Fruit fly (Drosophila melanogaster) whole organism, prepupa: Measurements from ENCODE around the gene Vps52.

Source experiments
- Blimp-1 ChIP-seq: fragments of 200-800 bp; sonication (Bioruptor generic); optimal IDR thresholded peaks from 3 replicates; lab custom pipeline; 2017; ENCODE audit warnings: missing biosample characterization, missing genetic modification characterization, mild to moderate bottlenecking, moderate library complexity, missing genetic modification reagents
- CG10631 ChIP-seq: fragments of 200-800 bp; sonication (Bioruptor generic); optimal IDR thresholded peaks from 2 replicates; lab custom pipeline; 2016; ENCODE audit warnings: missing biosample characterization, missing genetic modification characterization
- CG10669 ChIP-seq: fragments of 200-800 bp; sonication (Bioruptor generic); optimal IDR thresholded peaks from 3 replicates; lab custom pipeline; 2018; ENCODE audit warnings: missing biosample characterization, mild to moderate bottlenecking, missing genetic modification characterization, moderate library complexity
- CG11294 ChIP-seq: fragments of 200-800 bp; sonication (Bioruptor generic); IDR thresholded peaks from 2 replicates; pipeline ENCODE4 v1.3.6; 2022; ENCODE audit warnings: missing biosample characterization, missing genetic modification characterization
- CG11762 ChIP-seq: fragments of 200-800 bp; sonication (Bioruptor generic); optimal IDR thresholded peaks from 3 replicates; lab custom pipeline; 2016; ENCODE audit warnings: missing biosample characterization, missing genetic modification characterization; ENCODE audit not compliant: insufficient read depth
- CG11902 ChIP-seq: fragments of 200-800 bp; sonication (Bioruptor generic); optimal IDR thresholded peaks from 3 replicates; lab custom pipeline; 2016; ENCODE audit warnings: missing biosample characterization, missing genetic modification characterization
- CG15336 ChIP-seq: fragments of 200-800 bp; sonication (Bioruptor generic); IDR thresholded peaks from 2 replicates; pipeline ENCODE4 v1.3.6; 2022; ENCODE audit warnings: missing biosample characterization, missing genetic modification characterization
- CG1621 ChIP-seq: fragments of 200-800 bp; sonication (Bioruptor generic); optimal IDR thresholded peaks from 3 replicates; lab custom pipeline; 2018; ENCODE audit warnings: missing biosample characterization, mild to moderate bottlenecking, missing genetic modification characterization
- CG3032 ChIP-seq: fragments of 200-800 bp; optimal IDR thresholded peaks from 2 replicates; lab custom pipeline; 2019; ENCODE audit warnings: missing biosample characterization, mild to moderate bottlenecking, missing genetic modification characterization, moderate library complexity
- CG31627 ChIP-seq: fragments of 200-800 bp; sonication (Bioruptor generic); optimal IDR thresholded peaks from 3 replicates; lab custom pipeline; 2016; ENCODE audit warnings: missing biosample characterization, missing genetic modification characterization
- CG32006 ChIP-seq: fragments of 200-800 bp; sonication (Bioruptor generic); optimal IDR thresholded peaks from 3 replicates; lab custom pipeline; 2017; ENCODE audit warnings: missing biosample characterization, mild to moderate bottlenecking, missing genetic modification characterization
- CG34406 ChIP-seq: fragments of 200-800 bp; sonication (Bioruptor generic); optimal IDR thresholded peaks from 3 replicates; lab custom pipeline; 2016; ENCODE audit warnings: missing biosample characterization, missing genetic modification characterization
- CG3919 ChIP-seq: fragments of 200-800 bp; sonication (Bioruptor generic); optimal IDR thresholded peaks from 3 replicates; lab custom pipeline; 2016; ENCODE audit warnings: missing biosample characterization, missing genetic modification characterization
- CG4318 ChIP-seq: fragments of 200-800 bp; sonication (Bioruptor generic); optimal IDR thresholded peaks from 3 replicates; lab custom pipeline; 2017; ENCODE audit warnings: missing biosample characterization, mild to moderate bottlenecking, missing genetic modification characterization
- CG6276 ChIP-seq: fragments of 200-800 bp; sonication (Bioruptor generic); optimal IDR thresholded peaks from 2 replicates; lab custom pipeline; 2017; ENCODE audit warnings: missing biosample characterization, mild to moderate bottlenecking, missing genetic modification characterization
- CG6792 ChIP-seq: fragments of 200-800 bp; sonication (Bioruptor generic); optimal IDR thresholded peaks from 3 replicates; lab custom pipeline; 2016; ENCODE audit warnings: missing biosample characterization, missing genetic modification characterization
- CG6808 ChIP-seq: fragments of 200-800 bp; sonication (Bioruptor generic); optimal IDR thresholded peaks from 3 replicates; lab custom pipeline; 2017; ENCODE audit warnings: missing biosample characterization, missing genetic modification characterization, mild to moderate bottlenecking, moderate library complexity, missing genetic modification reagents
- CG6854 ChIP-seq: fragments of 200-800 bp; sonication (Bioruptor generic); optimal IDR thresholded peaks from 2 replicates; lab custom pipeline; 2017; ENCODE audit warnings: missing biosample characterization, mild to moderate bottlenecking, missing genetic modification characterization
- CG7368 ChIP-seq: fragments of 200-800 bp; sonication (Bioruptor generic); optimal IDR thresholded peaks from 3 replicates; lab custom pipeline; 2016; ENCODE audit warnings: missing biosample characterization, missing genetic modification characterization
- CG8119 ChIP-seq: fragments of 200-800 bp; sonication (Bioruptor generic); IDR thresholded peaks from 3 replicates; pipeline ENCODE4 v1.3.6; 2022; ENCODE audit warnings: missing biosample characterization, missing genetic modification characterization
- CG8319 ChIP-seq: fragments of 200-800 bp; sonication (Bioruptor generic); optimal IDR thresholded peaks from 3 replicates; lab custom pipeline; 2016; ENCODE audit warnings: missing biosample characterization, missing genetic modification characterization
- CG8632 ChIP-seq: fragments of 200-800 bp; sonication (Bioruptor generic); optimal IDR thresholded peaks from 3 replicates; lab custom pipeline; 2016; ENCODE audit warnings: missing biosample characterization, missing genetic modification characterization
- CG9139 ChIP-seq: fragments of 200-800 bp; sonication (Bioruptor generic); optimal IDR thresholded peaks from 3 replicates; lab custom pipeline; 2017; ENCODE audit warnings: missing biosample characterization, mild to moderate bottlenecking, missing genetic modification characterization
- Eip78C ChIP-seq: fragments of 200-800 bp; sonication (Bioruptor generic); peaks from one replicate; lab custom pipeline; 2016; ENCODE audit warnings: missing biosample characterization, missing genetic modification characterization
- Eip93F ChIP-seq: fragments of 200-800 bp; sonication (Bioruptor generic); optimal IDR thresholded peaks from 2 replicates; lab custom pipeline; 2016; ENCODE audit warnings: missing biosample characterization, mild to moderate bottlenecking, missing genetic modification characterization
- Ets21C ChIP-seq: fragments of 200-800 bp; sonication (Bioruptor generic); optimal IDR thresholded peaks from 3 replicates; lab custom pipeline; 2016; ENCODE audit warnings: missing biosample characterization, missing genetic modification characterization
- Ets96B ChIP-seq: fragments of 200-800 bp; optimal IDR thresholded peaks from 2 replicates; lab custom pipeline; 2019; ENCODE audit warnings: missing biosample characterization, mild to moderate bottlenecking, missing genetic modification characterization, moderate library complexity
- Gug ChIP-seq: fragments of 200-800 bp; sonication (Bioruptor generic); IDR thresholded peaks from 2 replicates; pipeline ENCODE4 v1.3.6; 2022; ENCODE audit warnings: missing biosample characterization, missing genetic modification characterization
- Hr38 ChIP-seq: sonication (Bioruptor generic); optimal IDR thresholded peaks from 2 replicates; lab custom pipeline; 2016; ENCODE audit warnings: missing biosample characterization, missing genetic modification characterization
- Hr39 ChIP-seq: fragments of 200-800 bp; sonication (Bioruptor generic); optimal IDR thresholded peaks from 2 replicates; lab custom pipeline; 2016; ENCODE audit warnings: missing biosample characterization, missing genetic modification characterization
- Lpt ChIP-seq: fragments of 200-800 bp; sonication (Bioruptor generic); optimal IDR thresholded peaks from 3 replicates; lab custom pipeline; 2016; ENCODE audit warnings: missing biosample characterization, missing genetic modification characterization
- Sox102F ChIP-seq: fragments of 200-800 bp; sonication (Bioruptor generic); optimal IDR thresholded peaks from 2 replicates; lab custom pipeline; 2016; ENCODE audit warnings: missing biosample characterization, mild to moderate bottlenecking, missing genetic modification characterization
- Sox14 ChIP-seq: fragments of 200-800 bp; sonication (Bioruptor generic); optimal IDR thresholded peaks from 3 replicates; lab custom pipeline; 2016; ENCODE audit warnings: missing biosample characterization, missing genetic modification characterization
- Sox15 ChIP-seq: fragments of 200-800 bp; sonication (Bioruptor generic); optimal IDR thresholded peaks from 3 replicates; lab custom pipeline; 2016; ENCODE audit warnings: missing biosample characterization, missing genetic modification characterization
- achi ChIP-seq: fragments of 200-800 bp; sonication (Bioruptor generic); optimal IDR thresholded peaks from 3 replicates; lab custom pipeline; 2016; ENCODE audit warnings: missing biosample characterization, missing genetic modification characterization
- acj6 ChIP-seq: fragments of 200-800 bp; sonication (Bioruptor generic); optimal IDR thresholded peaks from 3 replicates; lab custom pipeline; 2016; ENCODE audit warnings: missing biosample characterization, missing genetic modification characterization
- cyc ChIP-seq: fragments of 200-800 bp; sonication (Bioruptor generic); optimal IDR thresholded peaks from 3 replicates; lab custom pipeline; 2016; ENCODE audit warnings: missing biosample characterization, missing genetic modification characterization
- dac ChIP-seq: fragments of 200-800 bp; sonication (Bioruptor generic); optimal IDR thresholded peaks from 2 replicates; lab custom pipeline; 2017; ENCODE audit warnings: missing biosample characterization, mild to moderate bottlenecking, missing genetic modification characterization
- dsx ChIP-seq: fragments of 200-800 bp; optimal IDR thresholded peaks from 3 replicates; lab custom pipeline; 2019; ENCODE audit warnings: missing biosample characterization, mild to moderate bottlenecking, missing genetic modification characterization, moderate library complexity; ENCODE audit not compliant: poor library complexity, severe bottlenecking
- eg ChIP-seq: fragments of 200-800 bp; sonication (Bioruptor generic); IDR thresholded peaks from 3 replicates; pipeline ENCODE4 v1.3.6; 2022; ENCODE audit warnings: missing biosample characterization, missing genetic modification characterization
- esn ChIP-seq: fragments of 200-800 bp; sonication (Bioruptor generic); optimal IDR thresholded peaks from 2 replicates; lab custom pipeline; 2016; ENCODE audit warnings: missing biosample characterization, mild to moderate bottlenecking, missing genetic modification characterization, moderate library complexity
- fd59A ChIP-seq: fragments of 200-800 bp; sonication (Bioruptor generic); optimal IDR thresholded peaks from 2 replicates; lab custom pipeline; 2017; ENCODE audit warnings: missing biosample characterization, mild to moderate bottlenecking, missing genetic modification characterization, missing genetic modification reagents
- fkh ChIP-seq: fragments of 200-800 bp; sonication (Bioruptor generic); optimal IDR thresholded peaks from 3 replicates; lab custom pipeline; 2017; ENCODE audit warnings: missing biosample characterization, mild to moderate bottlenecking, missing genetic modification characterization, moderate library complexity
- lz ChIP-seq: fragments of 200-800 bp; sonication (Bioruptor generic); optimal IDR thresholded peaks from 3 replicates; lab custom pipeline; 2016; ENCODE audit warnings: missing biosample characterization, missing genetic modification characterization
- net ChIP-seq: fragments of 200-800 bp; sonication (Bioruptor generic); optimal IDR thresholded peaks from 3 replicates; lab custom pipeline; 2016; ENCODE audit warnings: missing biosample characterization, missing genetic modification characterization
- pdm3 ChIP-seq: fragments of 200-800 bp; sonication (Bioruptor generic); optimal IDR thresholded peaks from 3 replicates; lab custom pipeline; 2016; ENCODE audit warnings: missing biosample characterization, missing genetic modification characterization
- salr ChIP-seq, 2 experiments: fragments of 200-800 bp; sonication (Bioruptor generic); optimal IDR thresholded peaks; 3 replicates each; lab custom pipeline; 2016 to 2018; ENCODE audit warnings: missing biosample characterization in 2 of 2, missing genetic modification characterization in 2 of 2, mild to moderate bottlenecking in 1 of 2
- spab ChIP-seq: fragments of 200-800 bp; sonication (Bioruptor generic); optimal IDR thresholded peaks from 2 replicates; lab custom pipeline; 2017; ENCODE audit warnings: missing biosample characterization, mild to moderate bottlenecking, missing genetic modification characterization, missing genetic modification reagents
- ss ChIP-seq, 2 experiments: fragments of 200-800 bp; sonication (Bioruptor generic); optimal IDR thresholded peaks; 2 replicates in 1 of 2; 3 replicates in 1 of 2; lab custom pipeline; 2017 to 2018; ENCODE audit warnings: mild to moderate bottlenecking in 2 of 2, missing biosample characterization in 2 of 2, missing genetic modification characterization in 2 of 2, moderate library complexity in 1 of 2
- svp ChIP-seq: fragments of 200-800 bp; sonication (Bioruptor generic); peaks from one replicate; lab custom pipeline; 2016; ENCODE audit warnings: missing biosample characterization, missing genetic modification characterization
- topi ChIP-seq: fragments of 200-800 bp; sonication (Bioruptor generic); optimal IDR thresholded peaks from 3 replicates; lab custom pipeline; 2016; ENCODE audit warnings: missing biosample characterization, missing genetic modification characterization
- vri ChIP-seq: fragments of 200-800 bp; sonication (Bioruptor generic); optimal IDR thresholded peaks from 3 replicates; lab custom pipeline; 2016; ENCODE audit warnings: missing biosample characterization, mild to moderate bottlenecking, missing genetic modification characterization

Vps52 gene

DNA sequence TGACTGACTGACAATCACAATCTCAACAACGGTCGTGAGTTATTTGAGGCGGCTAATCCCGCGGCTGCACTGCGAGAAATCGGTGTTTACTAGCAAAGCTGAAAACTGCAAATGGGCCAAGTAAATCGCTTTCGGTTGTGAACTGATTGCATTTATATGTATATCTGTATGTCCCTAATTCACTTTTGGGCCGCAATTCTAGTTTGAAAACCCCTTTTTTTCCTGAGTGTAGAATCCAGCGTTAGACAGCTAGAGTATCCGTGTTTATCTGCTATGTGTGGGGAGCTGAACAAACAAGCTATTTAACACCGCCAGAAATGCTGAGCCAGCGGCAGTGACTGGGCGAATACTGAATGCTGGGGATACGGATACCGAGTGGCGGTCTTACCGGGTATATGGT, 47.0 kb downstream of the Vps52 start:
- TF ChIP-seq CG11762 (no peak), CG7368 (no peak), svp (peak; percentile 29), Ets21C (peak; percentile 5), lz (GFP tag; lab: Kevin White, UChicago) (peak; percentile 13), Hr39 (GFP tag; lab: Kevin White, UChicago) (peak; percentile 24), CG11902 (GFP tag; lab: Kevin White, UChicago) (no peak), Hr38 (peak; percentile 39), Eip93F (no peak), Blimp-1 (GFP tag; lab: Kevin White, UChicago) (no peak), acj6 (GFP tag; lab: Kevin White, UChicago) (peak; percentile 20), dsx (no peak), vri (no peak), fkh (peak; percentile 80), CG10669 (GFP tag; lab: Kevin White, UChicago) (no peak), Sox14 (GFP tag; lab: Kevin White, UChicago) (peak; percentile 51), CG8632 (no peak), CG3919 (GFP tag; lab: Kevin White, UChicago) (peak; percentile 42), CG4318 (GFP tag; lab: Kevin White, UChicago) (peak; percentile 25), CG15336 (GFP tag; lab: Robert Waterston, UW) (peak; percentile 68), achi (peak; percentile 39), Sox15 (GFP tag; lab: Kevin White, UChicago) (no peak), CG9139 (GFP tag; lab: Kevin White, UChicago) (no peak), CG6276 (GFP tag; lab: Kevin White, UChicago) (peak; percentile 8), Ets96B (tag; lab: Kevin White, UChicago) (no peak), cyc (GFP tag; lab: Kevin White, UChicago) (peak; percentile 4), topi (GFP tag; lab: Kevin White, UChicago) (no peak), Eip78C (GFP tag; lab: Kevin White, UChicago) (peak; percentile 67), Sox102F (no peak), ss (GFP tag; optimal IDR thresholded peaks at IDR 0.05; lab: Kevin White, UChicago) (no peak), net (GFP tag; lab: Kevin White, UChicago) (no peak), esn (peak; percentile 9), eg (GFP tag; lab: Robert Waterston, UW) (peak; percentile 82), dac (peak; percentile 63), CG1621 (no peak), CG34406 (no peak), CG6792 (no peak), CG32006 (peak; percentile 72), CG8319 (no peak), fd59A (no peak), CG8119 (GFP tag; lab: Robert Waterston, UW) (peak; percentile 76), salr (GFP tag; optimal IDR thresholded peaks at IDR 0.05; lab: Kevin White, UChicago) (no peak), Lpt (GFP tag; lab: Kevin White, UChicago) (peak; percentile 49), CG6808 (GFP tag; lab: Kevin White, UChicago) (no peak), spab (GFP tag; lab: Kevin White, UChicago) (no peak), CG6854 (GFP tag; lab: Kevin White, UChicago) (no peak), CG10631 (peak; percentile 48), pdm3 (GFP tag; lab: Kevin White, UChicago) (peak; percentile 63), CG3032 (tag; lab: Kevin White, UChicago) (no peak), CG11294 (GFP tag; lab: Robert Waterston, UW) (0 out of 2 replicates have a peak, but pooled peaks have one; percentile 43), CG31627 (GFP tag; lab: Kevin White, UChicago) (peak; percentile 12), Gug (GFP tag; lab: Robert Waterston, UW) (peak; percentile 64)
